Fruit fly (Drosophila melanogaster): ENCODE data around the gene Pxt.

dm6 chr3R:17699891-17700487 lies 19.3 kb upstream of the Pxt start:
- TF ChIP-seq CG10348 (GFP tag; IDR thresholded peaks at IDR 0.05) (no peak), CG8159 (tag; optimal IDR thresholded peaks at IDR 0.05) (no peak), CG9948 (tag; optimal IDR thresholded peaks at IDR 0.05) (no peak)
